Worm (Caenorhabditis elegans) whole organism, young adult: ENCODE measurements around the gene clec-250.

Source experiments
- F57C9.4 ChIP-seq: sonication (generic microtip); optimal IDR thresholded peaks from 2 replicates; lab custom pipeline; 2017; ENCODE audit warnings: mild to moderate bottlenecking, missing genetic modification characterization, missing compliant biosample characterization
- T26A5.8 ChIP-seq: sonication (generic microtip); optimal IDR thresholded peaks from 2 replicates; lab custom pipeline; 2016; ENCODE audit warnings: missing genetic modification characterization, missing compliant biosample characterization
- chd-7 ChIP-seq: sonication (generic microtip); optimal IDR thresholded peaks from 2 replicates; lab custom pipeline; 2016; ENCODE audit warnings: mild to moderate bottlenecking, missing genetic modification characterization, moderate library complexity, missing compliant biosample characterization
- dox-1 ChIP-seq: fragments of 200-800 bp; sonication (Bioruptor generic); IDR thresholded peaks from 2 replicates; pipeline ENCODE4 v1.3.6; 2022; ENCODE audit warnings: missing genetic modification reagents, missing genetic modification characterization, missing compliant biosample characterization
- somi-1 ChIP-seq: fragments of 200-800 bp; sonication (Bioruptor generic); optimal IDR thresholded peaks from 2 replicates; lab custom pipeline; 2018; ENCODE audit warnings: mild to moderate bottlenecking, missing genetic modification characterization, missing compliant biosample characterization

ce11 chrV:18776245-18776737 is 34.3 kb upstream of the clec-250 start, which contains the start of gene Y17D7B.4:
- TF ChIP-seq dox-1 (no peak), T26A5.8 (no peak), chd-7 (tag; lab: Kevin White, UChicago) (no peak), somi-1 (GFP tag; lab: Kevin White, UChicago) (no peak), F57C9.4 (tag; lab: Kevin White, UChicago) (no peak)
